Fruit fly (Drosophila melanogaster): ENCODE measurements around the gene CG7094.

DNA sequence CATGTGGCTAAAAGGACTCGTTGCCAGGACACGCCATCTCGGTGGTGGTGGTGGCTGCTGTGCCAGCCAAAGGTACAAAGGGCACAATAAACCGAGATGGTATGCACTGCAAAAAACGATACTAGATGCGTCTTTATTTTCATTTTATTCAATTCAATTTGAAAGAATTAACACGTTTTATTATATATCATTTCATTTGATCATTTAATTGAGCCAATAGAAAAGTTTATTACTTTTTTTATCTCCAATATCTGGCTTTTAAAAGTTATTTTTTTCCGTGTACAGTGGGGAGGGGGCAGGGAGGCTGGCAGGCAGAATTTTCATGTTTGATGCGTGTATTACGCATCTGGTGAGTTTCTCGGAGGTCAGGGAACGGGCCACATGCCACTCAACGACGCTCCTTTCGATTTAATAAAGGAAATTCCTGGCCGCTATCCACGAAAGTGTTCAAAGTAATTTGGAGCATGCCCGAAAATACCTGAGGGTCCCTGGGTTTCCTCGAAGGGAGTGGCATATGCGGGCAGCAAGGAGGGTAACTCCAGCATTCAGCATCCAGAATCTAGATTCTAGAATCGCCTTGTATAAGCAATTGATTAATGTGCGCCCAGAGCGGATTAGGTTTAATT, 41.4 kb downstream of the CG7094 start:
- TF ChIP-seq Hr78 (GFP tag; optimal IDR thresholded peaks at IDR 0.05) (no peak), CG32264 (GFP tag; optimal IDR thresholded peaks at IDR 0.05) (no peak), br (GFP tag; optimal IDR thresholded peaks at IDR 0.05) (peak; percentile 67), dmrt93B (GFP tag; optimal IDR thresholded peaks at IDR 0.05) (peak; percentile 57), brk (GFP tag; optimal IDR thresholded peaks at IDR 0.05) (no peak), usp (GFP tag; optimal IDR thresholded peaks at IDR 0.05) (no peak)
